Fruit fly (Drosophila melanogaster) S2 (cell line): Measurements from ENCODE around the gene Spn75F.

Experiments
- CG8478 ChIP-seq: fragments of >200 bp; optimal IDR thresholded peaks from 2 replicates; lab custom pipeline; 2018
- CTCF ChIP-seq, 2 experiments: fragments of >200 bp; optimal IDR thresholded peaks; 2 replicates each; lab custom pipeline; 2018

The Spn75F gene

DNA sequence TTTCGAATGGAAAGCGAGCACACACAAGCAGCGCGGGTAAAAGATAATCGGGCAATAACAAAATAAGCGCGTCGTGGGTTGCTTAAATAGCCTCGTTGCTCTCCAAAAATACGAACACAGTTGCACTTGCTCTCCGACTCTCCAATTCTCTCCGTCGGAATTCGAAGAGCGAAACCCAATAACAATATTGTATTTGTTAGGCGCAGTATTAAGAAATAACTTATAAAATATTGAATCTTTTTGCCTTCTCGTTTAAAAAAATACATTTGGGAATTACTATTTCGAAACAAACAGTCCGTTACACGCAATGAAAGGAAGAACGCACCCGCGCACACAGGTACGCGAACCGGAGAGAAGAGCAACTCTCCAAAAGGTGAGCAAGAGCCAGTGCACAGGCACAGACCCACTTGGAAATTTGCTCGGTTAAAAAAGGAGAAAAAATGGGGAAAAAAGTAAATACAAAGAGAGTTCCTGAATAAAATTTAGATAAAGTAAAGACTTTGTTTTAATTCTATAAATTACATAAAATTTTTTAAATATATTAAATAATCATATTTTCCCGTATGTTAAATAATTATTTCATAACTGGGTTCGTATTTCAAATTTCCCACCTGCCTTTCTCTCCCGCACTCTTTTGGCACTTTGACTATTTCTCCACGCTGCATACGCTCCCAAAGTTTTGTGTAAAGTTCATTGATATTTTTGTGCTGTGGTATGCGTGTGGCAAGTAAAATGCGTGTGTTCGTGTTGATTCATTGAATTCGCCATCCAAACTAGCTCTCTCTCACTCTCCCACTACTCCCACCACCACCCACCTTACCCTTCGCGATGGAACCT is 42.9 kb downstream of the Spn75F start, which contains the start of gene Mkp3:
Mkp3 (minus strand) TSS at position 63 of the 837 bp plus-strand sequence.
- TF ChIP-seq CTCF (optimal IDR thresholded peaks at IDR 0.05; lab: Kevin White, UChicago) (no peak), CG8478 (lab: Kevin White, UChicago) (no peak)

dm6 chr3L:19085688-19086363 is 43.6 kb downstream of the Spn75F start:
- TF ChIP-seq CG8478 (lab: Kevin White, UChicago) (no peak), CTCF (optimal IDR thresholded peaks at IDR 0.05; lab: Kevin White, UChicago) (no peak)

DNA sequence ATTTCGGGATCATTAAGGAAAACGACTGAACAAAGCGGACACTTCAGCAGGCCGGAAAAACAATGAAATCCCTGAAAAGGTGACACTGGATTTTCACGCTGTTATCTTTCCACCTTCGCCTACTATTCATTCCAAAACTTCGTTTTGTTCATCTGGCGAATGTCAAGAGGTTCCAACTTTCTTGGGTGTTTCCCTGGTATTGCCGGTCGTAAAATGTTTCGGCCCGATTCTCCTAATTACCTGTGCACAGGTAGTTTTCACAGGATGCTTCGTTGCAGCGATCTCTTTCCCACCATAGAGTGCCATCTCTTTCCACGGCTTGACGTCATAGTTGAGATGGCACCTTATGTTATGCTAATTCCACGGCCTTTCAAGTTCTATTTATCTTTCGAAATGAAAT is 46.3 kb downstream of the Spn75F start:
- no peak for TF ChIP-seq CG8478 (lab: Kevin White, UChicago)

DNA sequence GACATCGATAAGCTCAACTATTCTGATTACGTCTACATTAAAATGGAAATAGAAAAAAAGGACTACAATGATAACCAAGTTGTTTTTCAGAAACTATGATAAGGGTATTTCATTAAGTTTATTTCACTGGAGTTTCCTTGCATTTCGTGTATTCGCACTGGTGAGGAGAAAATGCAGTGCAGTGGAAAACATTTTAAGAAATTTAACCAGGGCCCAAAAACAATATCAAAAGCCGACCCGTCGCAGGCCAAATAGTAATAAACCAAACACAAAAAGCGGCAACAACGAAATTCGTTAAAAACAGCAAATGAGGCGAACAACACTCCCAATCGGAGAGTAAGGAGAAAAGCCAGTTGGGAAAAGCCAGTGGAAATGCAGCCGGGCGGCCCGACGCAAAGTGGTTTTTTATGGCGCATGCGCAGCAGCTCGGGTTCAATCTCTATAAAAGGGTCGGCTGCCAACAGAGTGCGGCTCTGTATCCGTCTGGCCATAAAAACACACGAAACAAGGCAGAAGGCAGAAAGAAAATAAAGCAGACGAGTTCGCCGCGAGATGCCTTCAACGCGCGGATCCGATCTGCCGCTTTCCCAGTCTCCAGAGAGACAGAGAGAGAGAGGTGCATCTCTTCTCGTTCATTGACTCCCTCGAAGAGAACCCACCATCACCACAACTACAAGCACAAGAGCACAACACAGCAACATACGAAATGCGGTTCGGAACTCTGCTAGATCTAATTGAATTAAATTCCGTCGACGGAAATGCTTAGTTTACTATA is 48.4 kb downstream of the Spn75F start:
- TF ChIP-seq CG8478 (lab: Kevin White, UChicago) = no peak
- TF ChIP-seq CTCF (optimal IDR thresholded peaks at IDR 0.05; lab: Kevin White, UChicago) = peak in 1 of 2 experiments; percentile 33

DNA sequence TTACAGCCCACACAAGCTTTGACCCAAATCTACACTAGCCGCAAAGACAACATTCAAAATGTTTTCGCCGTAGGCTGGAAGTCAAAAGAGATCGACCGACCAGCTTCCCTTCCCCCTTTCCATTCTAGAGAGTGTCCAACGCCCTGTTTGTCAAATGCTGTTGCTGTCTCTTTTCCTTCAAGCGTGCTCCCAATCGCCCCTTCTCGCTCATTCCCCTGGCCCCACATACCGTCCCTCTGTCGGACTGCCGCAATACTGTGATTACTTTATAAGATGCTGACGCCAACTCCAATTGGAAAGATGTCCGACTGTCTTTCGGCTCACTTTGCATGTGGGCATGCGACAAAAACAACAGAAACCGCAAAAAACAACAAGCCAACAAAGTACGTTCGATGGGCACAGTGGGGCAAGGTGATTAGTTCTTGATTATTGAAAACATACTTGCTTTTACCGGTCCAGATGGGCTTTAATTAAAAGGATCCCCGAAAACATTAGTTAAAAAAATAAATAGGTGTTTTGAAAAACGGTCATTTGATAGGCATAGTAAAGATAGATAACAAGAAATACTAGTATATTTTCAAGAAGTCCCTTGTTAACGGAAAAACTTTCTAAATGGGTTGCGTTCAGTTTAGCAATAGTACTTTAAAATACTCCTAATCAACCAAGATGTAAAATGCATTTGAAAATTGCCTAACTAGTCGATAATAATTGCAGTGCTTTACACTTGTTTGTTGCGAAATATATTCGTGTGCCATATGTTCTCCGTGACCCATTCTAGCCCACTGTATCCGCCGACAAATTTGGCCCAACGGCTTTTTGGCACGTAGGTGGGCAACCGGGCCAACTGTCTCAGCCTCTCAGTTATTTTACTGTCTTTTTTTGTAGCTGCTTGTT is 49.4 kb downstream of the Spn75F start:
- TF ChIP-seq CG8478 (lab: Kevin White, UChicago) (no peak), CTCF (optimal IDR thresholded peaks at IDR 0.05; lab: Kevin White, UChicago) (no peak)

dm6 chr3L:19079067-19079466 is 50.4 kb downstream of the Spn75F start:
- no peak for TF ChIP-seq CTCF (optimal IDR thresholded peaks at IDR 0.05; lab: Kevin White, UChicago)
- no peak for TF ChIP-seq CG8478 (lab: Kevin White, UChicago)
